Fruit fly (Drosophila melanogaster) S2 (cell line): ENCODE data around the gene Crz.

Experiments
- CG8478 ChIP-seq: fragments of >200 bp; optimal IDR thresholded peaks from 2 replicates; lab custom pipeline; 2018
- CTCF ChIP-seq, 2 experiments: fragments of >200 bp; optimal IDR thresholded peaks; 2 replicates each; lab custom pipeline; 2018

dm6 chr3R:14292307-14292711, 22.3 kb upstream of the Crz start:
- TF ChIP-seq CG8478 (lab: Kevin White, UChicago) (no peak), CTCF (optimal IDR thresholded peaks at IDR 0.05; lab: Kevin White, UChicago) (no peak)
